Worm (Caenorhabditis elegans) whole organism, early embryonic: ENCODE results near the gene ostb-1.

Experiments used
- ama-1 ChIP-seq: fragments of 150-350 bp; optimal IDR thresholded peaks from 2 replicates; lab custom pipeline; 2014
- ceh-36 ChIP-seq: sonication (generic microtip); optimal IDR thresholded peaks from 2 replicates; lab custom pipeline; 2016; ENCODE audit warnings: missing genetic modification characterization, inconsistent platforms, missing compliant biosample characterization
- ets-7 ChIP-seq: sonication (generic microtip); optimal IDR thresholded peaks from 2 replicates; lab custom pipeline; 2016; ENCODE audit warnings: missing genotype, missing genetic modification characterization, missing compliant biosample characterization
- hmbx-1 ChIP-seq: sonication (generic microtip); optimal IDR thresholded peaks from 2 replicates; lab custom pipeline; 2016; ENCODE audit warnings: mild to moderate bottlenecking, missing genetic modification characterization, missing compliant biosample characterization
- scrt-1 ChIP-seq: fragments of 200-800 bp; sonication (Bioruptor generic); IDR thresholded peaks from 2 replicates; pipeline ENCODE4 v1.3.6; 2022; ENCODE audit warnings: missing genetic modification characterization, missing compliant biosample characterization
- sea-1 ChIP-seq: fragments of 200-800 bp; sonication (Bioruptor generic); conservative IDR thresholded peaks from 2 replicates; pipeline ENCODE4 v1.3.6; 2022; ENCODE audit warnings: missing genetic modification characterization, missing compliant biosample characterization
- tra-4 ChIP-seq: sonication (generic microtip); optimal IDR thresholded peaks from 2 replicates; lab custom pipeline; 2017; ENCODE audit warnings: missing genetic modification characterization, missing compliant biosample characterization

ce11 chrII:7853679-7854078 lies 10.6 kb upstream of the ostb-1 start, which contains the start of gene T09A5.5:
- TF ChIP-seq ama-1 (lab: Kevin White, UChicago) (no peak), hmbx-1 (no peak), ets-7 (tag; lab: Kevin White, UChicago) (no peak), tra-4 (tag; lab: Kevin White, UChicago) (no peak), scrt-1 (GFP tag; lab: Robert Waterston, UW) (no peak), sea-1 (no peak), ceh-36 (tag; lab: Kevin White, UChicago) (no peak)
